Worm (Caenorhabditis elegans) whole organism, mixed stage, embryonic: ENCODE data around the gene Y75B8A.32.
A peak's percentile ranks its signal among the peaks of the same experiment; 100 is the strongest.

Experiments
- M03D4.4 ChIP-seq: sonication (generic microtip); optimal IDR thresholded peaks from 2 replicates; lab custom pipeline; 2017; ENCODE audit warnings: mild to moderate bottlenecking, missing genetic modification characterization, missing compliant biosample characterization
- bed-3 ChIP-seq: fragments of 200-800 bp; sonication (Bioruptor generic); optimal IDR thresholded peaks from 3 replicates; lab custom pipeline; 2018; ENCODE audit warnings: mild to moderate bottlenecking, missing genetic modification characterization, moderate library complexity, missing compliant biosample characterization
- blmp-1 ChIP-seq: fragments of 150-350 bp; optimal IDR thresholded peaks from 2 replicates; lab custom pipeline; 2014; ENCODE audit warnings: missing biosample characterization, missing genetic modification characterization
- ceh-39 ChIP-seq: fragments of 150-350 bp; optimal IDR thresholded peaks from 2 replicates; lab custom pipeline; 2014; ENCODE audit warnings: missing biosample characterization, missing genetic modification characterization
- ceh-43 ChIP-seq: fragments of 200-800 bp; sonication (Bioruptor generic); optimal IDR thresholded peaks from 2 replicates; lab custom pipeline; 2018; ENCODE audit warnings: mild to moderate bottlenecking, missing genetic modification characterization, moderate library complexity, missing compliant biosample characterization
- ceh-83 ChIP-seq: fragments of 200-800 bp; sonication (Bioruptor generic); optimal IDR thresholded peaks from 2 replicates; lab custom pipeline; 2018; ENCODE audit warnings: mild to moderate bottlenecking, missing genetic modification characterization, missing compliant biosample characterization
- ces-1 ChIP-seq: fragments of 150-350 bp; optimal IDR thresholded peaks from 2 replicates; lab custom pipeline; 2014; ENCODE audit warnings: missing biosample characterization, missing genetic modification reagents, missing genetic modification characterization
- cnd-1 ChIP-seq: fragments of 200-800 bp; sonication (Bioruptor generic); optimal IDR thresholded peaks from 2 replicates; lab custom pipeline; 2018; ENCODE audit warnings: mild to moderate bottlenecking, missing genetic modification characterization, missing compliant biosample characterization
- drap-1 ChIP-seq: fragments of 200-800 bp; sonication (Bioruptor generic); optimal IDR thresholded peaks from 3 replicates; lab custom pipeline; 2018; ENCODE audit warnings: mild to moderate bottlenecking, missing genetic modification characterization, missing compliant biosample characterization
- elt-1 ChIP-seq: sonication (generic microtip); optimal IDR thresholded peaks from 2 replicates; lab custom pipeline; 2017; ENCODE audit warnings: missing genetic modification characterization, mild to moderate bottlenecking, missing compliant biosample characterization, antibody characterized with exemption, moderate library complexity, borderline replicate concordance; ENCODE audit not compliant: insufficient read depth
- elt-3 ChIP-seq: fragments of 150-350 bp; optimal IDR thresholded peaks from 2 replicates; lab custom pipeline; 2014; ENCODE audit warnings: missing biosample characterization, missing genetic modification characterization
- flh-1 ChIP-seq: fragments of 200-800 bp; sonication (Bioruptor generic); optimal IDR thresholded peaks from 2 replicates; lab custom pipeline; 2018; ENCODE audit warnings: mild to moderate bottlenecking, missing genetic modification characterization, moderate library complexity, missing compliant biosample characterization
- ham-2 ChIP-seq: fragments of 200-800 bp; sonication (Bioruptor generic); optimal IDR thresholded peaks from 2 replicates; lab custom pipeline; 2018; ENCODE audit warnings: mild to moderate bottlenecking, missing genetic modification characterization, missing compliant biosample characterization
- hlh-1 ChIP-seq: fragments of 150-350 bp; optimal IDR thresholded peaks from 2 replicates; lab custom pipeline; 2014; ENCODE audit warnings: missing biosample characterization, missing genetic modification reagents, missing genetic modification characterization
- lin-13 ChIP-seq: fragments of 150-350 bp; optimal IDR thresholded peaks from 2 replicates; lab custom pipeline; 2014; ENCODE audit warnings: missing biosample characterization, missing genetic modification characterization
- lin-32 ChIP-seq: fragments of 200-800 bp; sonication (Bioruptor generic); optimal IDR thresholded peaks from 2 replicates; lab custom pipeline; 2018; ENCODE audit warnings: mild to moderate bottlenecking, missing genetic modification characterization, missing compliant biosample characterization
- lsy-2 ChIP-seq: fragments of 150-350 bp; optimal IDR thresholded peaks from 2 replicates; lab custom pipeline; 2014; ENCODE audit warnings: missing biosample characterization, missing genetic modification characterization
- mab-5 ChIP-seq: fragments of 150-350 bp; optimal IDR thresholded peaks from 2 replicates; lab custom pipeline; 2014; ENCODE audit warnings: missing biosample characterization, missing genetic modification characterization
- mep-1 ChIP-seq: fragments of 150-350 bp; optimal IDR thresholded peaks from 2 replicates; lab custom pipeline; 2017; ENCODE audit warnings: missing biosample characterization, missing genetic modification reagents, missing genetic modification characterization, inconsistent platforms
- mls-2 ChIP-seq: sonication (generic microtip); optimal IDR thresholded peaks from 2 replicates; lab custom pipeline; 2016; ENCODE audit warnings: mild to moderate bottlenecking, missing genetic modification characterization, moderate library complexity, missing compliant biosample characterization
- nhr-12 ChIP-seq: fragments of 150-350 bp; optimal IDR thresholded peaks from 2 replicates; lab custom pipeline; 2014; ENCODE audit warnings: missing biosample characterization, missing genetic modification characterization
- nhr-2 ChIP-seq: fragments of 150-350 bp; optimal IDR thresholded peaks from 2 replicates; lab custom pipeline; 2014; ENCODE audit warnings: missing biosample characterization, missing genetic modification characterization
- nhr-237 ChIP-seq: fragments of 150-350 bp; optimal IDR thresholded peaks from 2 replicates; lab custom pipeline; 2014; ENCODE audit warnings: missing biosample characterization, missing genetic modification characterization
- nhr-28 ChIP-seq: fragments of 150-350 bp; optimal IDR thresholded peaks from 2 replicates; lab custom pipeline; 2014; ENCODE audit warnings: missing biosample characterization, missing genetic modification characterization
- nhr-76 ChIP-seq: sonication (generic microtip); optimal IDR thresholded peaks from 2 replicates; lab custom pipeline; 2017; ENCODE audit warnings: missing biosample characterization, missing genetic modification characterization
- pha-4 ChIP-seq: fragments of 150-350 bp; optimal IDR thresholded peaks from 2 replicates; lab custom pipeline; 2018; ENCODE audit warnings: missing biosample characterization, missing genetic modification reagents, missing genetic modification characterization
- sem-2 ChIP-seq: fragments of 200-800 bp; sonication (Bioruptor generic); optimal IDR thresholded peaks from 2 replicates; lab custom pipeline; 2018; ENCODE audit warnings: mild to moderate bottlenecking, missing genetic modification characterization, missing compliant biosample characterization
- snpc-4 ChIP-seq: fragments of 150-350 bp; optimal IDR thresholded peaks from 2 replicates; lab custom pipeline; 2014; ENCODE audit warnings: missing biosample characterization, missing genetic modification characterization
- sptf-1 ChIP-seq: sonication (generic microtip); optimal IDR thresholded peaks from 2 replicates; lab custom pipeline; 2017; ENCODE audit warnings: mild to moderate bottlenecking, missing genetic modification characterization, moderate library complexity, missing compliant biosample characterization
- tbx-8 ChIP-seq: fragments of 200-800 bp; sonication (Bioruptor generic); optimal IDR thresholded peaks from 2 replicates; lab custom pipeline; 2018; ENCODE audit warnings: mild to moderate bottlenecking, missing genetic modification characterization, moderate library complexity, missing compliant biosample characterization
- unc-120 ChIP-seq: sonication (generic microtip); optimal IDR thresholded peaks from 2 replicates; lab custom pipeline; 2017; ENCODE audit warnings: missing genetic modification characterization, missing compliant biosample characterization; ENCODE audit not compliant: poor library complexity, severe bottlenecking
- unc-39 ChIP-seq: fragments of 150-350 bp; optimal IDR thresholded peaks from 2 replicates; lab custom pipeline; 2014; ENCODE audit warnings: missing biosample characterization, missing genetic modification characterization
- unc-62 ChIP-seq: fragments of 150-350 bp; optimal IDR thresholded peaks from 2 replicates; lab custom pipeline; 2014; ENCODE audit warnings: missing biosample characterization, missing genetic modification reagents, missing genetic modification characterization
- zip-8 ChIP-seq: fragments of 150-350 bp; optimal IDR thresholded peaks from 2 replicates; lab custom pipeline; 2014; ENCODE audit warnings: missing biosample characterization, missing genetic modification characterization
- ztf-11 ChIP-seq: fragments of 150-350 bp; optimal IDR thresholded peaks from 2 replicates; lab custom pipeline; 2014; ENCODE audit warnings: missing biosample characterization, missing genetic modification characterization

Gene Y75B8A.32

DNA sequence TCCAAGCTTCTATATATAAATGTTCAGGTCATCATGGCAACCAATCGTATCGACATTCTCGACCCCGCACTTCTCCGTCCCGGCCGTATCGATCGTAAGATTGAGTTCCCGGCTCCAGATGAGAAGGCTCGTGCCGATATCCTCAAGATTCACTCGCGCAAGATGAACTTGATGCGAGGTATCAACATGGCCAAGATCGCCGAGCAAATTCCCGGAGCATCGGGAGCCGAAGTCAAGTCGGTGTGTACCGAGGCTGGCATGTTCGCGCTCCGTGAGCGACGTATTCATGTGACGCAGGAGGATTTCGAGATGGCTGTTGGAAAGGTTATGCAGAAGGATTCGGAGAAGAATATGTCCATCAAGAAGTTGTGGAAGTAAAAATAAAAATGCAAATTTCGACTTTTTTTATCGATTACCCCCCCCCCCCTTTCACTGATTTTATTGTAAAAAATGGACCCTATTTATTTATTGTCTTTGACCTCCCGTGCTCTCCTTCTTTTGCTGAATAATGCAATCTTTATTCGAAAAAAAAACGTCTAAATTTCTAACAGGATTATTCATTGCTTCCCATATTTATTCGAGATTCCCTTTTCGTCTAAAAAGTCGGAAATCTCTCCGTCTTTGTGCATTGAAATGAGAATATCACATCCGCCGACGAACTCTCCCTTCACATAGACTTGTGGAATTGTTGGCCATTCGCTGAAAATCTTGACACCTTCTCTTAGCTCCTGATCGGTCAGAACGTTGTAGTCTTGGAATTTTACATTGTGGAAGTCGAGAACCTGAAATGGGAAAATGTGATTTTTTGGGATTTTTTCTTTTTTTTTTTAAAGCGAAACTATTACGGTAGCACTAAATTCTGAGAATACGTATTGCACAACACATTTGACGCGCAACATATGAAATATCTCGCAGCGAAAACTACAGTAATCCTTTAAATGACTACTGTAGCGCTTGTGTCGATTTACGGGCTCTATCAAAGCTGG, 14.0 kb upstream of the Y75B8A.32 start:
- TF ChIP-seq nhr-12 (tag; lab: Kevin White, UChicago): no peak
- no peak for TF ChIP-seq mep-1 (tag; lab: Kevin White, UChicago)
- no peak for TF ChIP-seq zip-8
- no peak for TF ChIP-seq blmp-1
- no peak for TF ChIP-seq elt-3
- TF ChIP-seq flh-1 (GFP tag; lab: Kevin White, UChicago): no peak
- no peak for TF ChIP-seq tbx-8 (GFP tag; lab: Kevin White, UChicago)
- no peak for TF ChIP-seq lin-32 (GFP tag; lab: Kevin White, UChicago)
- TF ChIP-seq lin-13 (tag; lab: Kevin White, UChicago): no peak
- TF ChIP-seq nhr-237 (tag; lab: Kevin White, UChicago): no peak
- TF ChIP-seq nhr-28 (tag; lab: Kevin White, UChicago): no peak
- TF ChIP-seq nhr-2: no peak
- no peak for TF ChIP-seq snpc-4 (tag; lab: Kevin White, UChicago)
- TF ChIP-seq ham-2 (GFP tag; lab: Kevin White, UChicago): no peak
- no peak for TF ChIP-seq ceh-43 (GFP tag; lab: Kevin White, UChicago)
- TF ChIP-seq nhr-76 (tag; lab: Kevin White, UChicago): no peak
- no peak for TF ChIP-seq M03D4.4
- no peak for TF ChIP-seq sem-2 (GFP tag; lab: Kevin White, UChicago)
- TF ChIP-seq drap-1 (GFP tag; lab: Kevin White, UChicago): no peak

DNA sequence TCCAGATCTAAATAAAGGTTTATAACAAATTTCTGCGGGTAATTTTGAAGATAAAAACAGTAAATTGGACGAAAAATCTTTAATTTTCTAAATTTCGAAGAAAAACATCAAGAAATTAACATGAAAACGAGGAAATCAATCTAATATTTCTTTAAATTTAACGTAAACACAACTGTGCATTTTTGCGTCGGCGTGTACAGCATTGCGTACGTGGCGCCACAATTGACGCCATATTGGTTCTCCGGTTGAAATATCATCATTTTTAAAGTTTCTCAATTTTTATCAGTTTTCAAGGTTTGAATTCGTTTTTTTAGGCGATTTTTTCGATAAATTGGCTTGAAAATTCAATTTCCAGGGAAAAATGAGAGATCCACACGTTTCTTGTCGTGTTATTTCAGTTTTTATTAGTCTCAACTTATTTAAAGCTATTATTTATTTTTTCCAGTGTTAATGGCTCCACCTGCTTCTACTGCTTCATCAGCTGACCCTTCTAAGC, 11.7 kb upstream of the Y75B8A.32 start, which contains the start of gene rpt-6:
TSS of gene rpt-6 (plus strand) at position 446 of the 496 bp plus-strand sequence.
- TF ChIP-seq hlh-1 (tag; lab: Kevin White, UChicago) (peak; percentile 94), tbx-8 (GFP tag; lab: Kevin White, UChicago) (no peak), lsy-2 (peak; percentile 44), nhr-28 (tag; lab: Kevin White, UChicago) (no peak), mep-1 (tag; lab: Kevin White, UChicago) (peak; percentile 26), sptf-1 (peak; percentile 4), nhr-12 (tag; lab: Kevin White, UChicago) (no peak), ces-1 (GFP tag; lab: Kevin White, UChicago) (peak; percentile 40), lin-32 (GFP tag; lab: Kevin White, UChicago) (no peak), zip-8 (no peak), pha-4 (peak; percentile 30), lin-13 (tag; lab: Kevin White, UChicago) (peak; percentile 60), mab-5 (no peak), nhr-2 (peak; percentile 3)

DNA sequence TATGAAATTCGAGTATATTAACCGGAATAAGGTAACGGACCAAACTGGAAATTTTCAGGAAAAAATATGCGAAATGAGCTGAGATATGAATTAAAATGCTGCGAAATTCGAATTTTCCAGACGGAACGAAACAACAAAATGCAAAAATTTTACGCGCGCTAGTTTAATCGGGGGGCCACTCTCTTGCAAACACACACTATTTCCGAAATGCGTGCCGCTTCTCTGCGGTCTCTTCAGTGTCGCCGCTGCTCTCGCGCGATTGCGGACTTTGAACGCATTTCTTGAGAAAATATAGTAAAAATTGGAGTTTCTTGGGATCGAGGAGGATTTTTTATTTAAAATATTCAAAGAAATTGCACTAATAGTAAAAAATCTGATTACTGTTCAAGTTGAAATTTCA, 11.1 kb upstream of the Y75B8A.32 start:
- no peak for TF ChIP-seq lin-32 (GFP tag; lab: Kevin White, UChicago)
- TF ChIP-seq hlh-1 (tag; lab: Kevin White, UChicago): peak; percentile 100
- no peak for TF ChIP-seq flh-1 (GFP tag; lab: Kevin White, UChicago)
- TF ChIP-seq elt-1 (tag; lab: Kevin White, UChicago): no peak
- peak; percentile 37 for TF ChIP-seq ces-1 (GFP tag; lab: Kevin White, UChicago)
- peak; percentile 43 for TF ChIP-seq lin-13 (tag; lab: Kevin White, UChicago)

DNA sequence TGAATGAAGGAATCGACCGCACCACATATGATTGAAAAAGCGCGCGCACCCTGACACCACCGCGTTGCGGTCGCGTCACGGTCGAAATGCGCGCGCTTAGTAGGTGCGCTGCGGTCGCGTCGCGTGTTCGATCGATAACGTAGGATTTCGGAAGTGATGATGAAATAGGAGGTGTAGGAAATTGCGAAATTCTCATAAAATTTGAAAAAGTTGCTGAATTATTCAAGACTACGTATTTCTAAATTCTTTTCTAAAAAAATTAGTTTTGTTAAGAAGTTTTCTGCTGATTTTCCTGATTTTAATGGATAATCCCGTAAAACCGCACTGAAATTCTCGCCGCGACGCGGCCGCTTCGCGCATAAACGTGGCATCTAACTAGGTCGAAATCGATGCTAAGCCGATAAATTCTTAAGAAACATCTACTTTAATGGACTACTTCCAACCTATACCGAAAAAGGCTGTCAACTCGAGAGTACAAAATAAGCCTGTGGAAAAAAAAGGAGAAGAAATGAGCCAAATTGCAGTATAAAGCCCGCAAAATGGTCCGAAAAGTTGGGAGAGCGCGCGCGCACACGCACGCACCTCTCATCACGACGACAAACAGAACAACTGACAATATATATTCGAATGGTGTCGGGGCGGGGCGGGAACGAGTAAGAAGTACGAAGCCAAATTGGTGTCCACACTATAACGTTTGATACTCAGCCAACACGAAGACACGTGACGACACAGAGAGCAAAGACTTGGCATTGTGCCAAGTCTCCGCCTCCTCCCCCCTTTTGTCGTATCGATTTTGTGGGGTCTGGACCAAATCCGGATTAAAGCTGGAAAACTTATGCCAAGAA, 10.3 kb upstream of the Y75B8A.32 start, which contains the start of gene his-72:
TSS of gene his-72 (minus strand) at position 589 of the 845 bp plus-strand sequence.
- TF ChIP-seq pha-4: peak; percentile 3
- TF ChIP-seq unc-62: peak; percentile 12
- peak; percentile 54 for TF ChIP-seq drap-1 (GFP tag; lab: Kevin White, UChicago)
- TF ChIP-seq ztf-11 (tag; lab: Kevin White, UChicago): no peak
- peak; percentile 75 for TF ChIP-seq ceh-83
- TF ChIP-seq mep-1 (tag; lab: Kevin White, UChicago): peak; percentile 50
- TF ChIP-seq sptf-1: peak; percentile 45
- TF ChIP-seq cnd-1 (tag; lab: Kevin White, UChicago): peak; percentile 52
- peak; percentile 53 for TF ChIP-seq mls-2 (tag; lab: Kevin White, UChicago)
- TF ChIP-seq tbx-8 (GFP tag; lab: Kevin White, UChicago): no peak
- TF ChIP-seq ceh-43 (GFP tag; lab: Kevin White, UChicago): no peak
- TF ChIP-seq hlh-1 (tag; lab: Kevin White, UChicago): peak; percentile 100
- TF ChIP-seq flh-1 (GFP tag; lab: Kevin White, UChicago): peak; percentile 3
- TF ChIP-seq nhr-12 (tag; lab: Kevin White, UChicago): peak; percentile 45
- TF ChIP-seq ceh-39 (tag; lab: Kevin White, UChicago): peak; percentile 46
- no peak for TF ChIP-seq unc-39 (tag; lab: Kevin White, UChicago)
- no peak for TF ChIP-seq nhr-76 (tag; lab: Kevin White, UChicago)
- no peak for TF ChIP-seq nhr-28 (tag; lab: Kevin White, UChicago)
- TF ChIP-seq snpc-4 (tag; lab: Kevin White, UChicago): no peak
- peak; percentile 7 for TF ChIP-seq bed-3
- TF ChIP-seq lin-13 (tag; lab: Kevin White, UChicago): peak; percentile 27
- peak; percentile 11 for TF ChIP-seq lsy-2
- peak; percentile 41 for TF ChIP-seq unc-120 (tag; lab: Kevin White, UChicago)
- peak; percentile 23 for TF ChIP-seq ham-2 (GFP tag; lab: Kevin White, UChicago)
